Fruit fly (Drosophila melanogaster) whole organism, embryonic: ENCODE measurements around the gene CG15046.

Source experiments
- Abd-B ChIP-seq: fragments of 200-800 bp; sonication (Bioruptor generic); optimal IDR thresholded peaks from 2 replicates; lab custom pipeline; 2018; ENCODE audit warnings: missing biosample characterization, mild to moderate bottlenecking, missing genetic modification characterization, moderate library complexity
- Bgb ChIP-seq: fragments of 200-800 bp; sonication (Bioruptor generic); IDR thresholded peaks from 2 replicates; pipeline ENCODE4 v1.3.6; 2022; ENCODE audit warnings: missing biosample characterization, missing genetic modification characterization; ENCODE audit not compliant: partially characterized antibody
- CG12659 ChIP-seq: fragments of 200-800 bp; sonication (Bioruptor generic); optimal IDR thresholded peaks from 3 replicates; lab custom pipeline; 2017; ENCODE audit warnings: mild to moderate bottlenecking, missing biosample characterization, missing genetic modification reagents, missing genetic modification characterization
- CG12769 ChIP-seq: fragments of 200-800 bp; sonication (Bioruptor generic); optimal IDR thresholded peaks from 2 replicates; lab custom pipeline; 2019; ENCODE audit warnings: missing biosample characterization, mild to moderate bottlenecking, missing genetic modification characterization, moderate library complexity
- CG13894 ChIP-seq: fragments of 200-800 bp; sonication (Bioruptor generic); optimal IDR thresholded peaks from 3 replicates; lab custom pipeline; 2018; ENCODE audit warnings: missing biosample characterization, mild to moderate bottlenecking, missing genetic modification characterization, moderate library complexity
- CG15601 ChIP-seq: fragments of 200-800 bp; sonication (Bioruptor generic); optimal IDR thresholded peaks from 3 replicates; lab custom pipeline; 2019; ENCODE audit warnings: missing biosample characterization, mild to moderate bottlenecking, missing genetic modification characterization, moderate library complexity
- CG17186 ChIP-seq: fragments of 200-800 bp; sonication (Bioruptor generic); optimal IDR thresholded peaks from 3 replicates; lab custom pipeline; 2017; ENCODE audit warnings: missing biosample characterization, missing genetic modification reagents, missing genetic modification characterization
- CG2116 ChIP-seq: fragments of 200-800 bp; sonication (Bioruptor generic); optimal IDR thresholded peaks from 3 replicates; lab custom pipeline; 2018; ENCODE audit warnings: missing biosample characterization, mild to moderate bottlenecking, missing genetic modification characterization
- CG2120 ChIP-seq: fragments of 200-800 bp; sonication (Bioruptor generic); optimal IDR thresholded peaks from 3 replicates; lab custom pipeline; 2016; ENCODE audit warnings: missing biosample characterization, missing genetic modification characterization
- CG31441 ChIP-seq: fragments of 200-800 bp; sonication (Bioruptor generic); IDR thresholded peaks from 2 replicates; pipeline ENCODE4 v1.3.6; 2022; ENCODE audit warnings: missing biosample characterization, missing genetic modification characterization
- CG34422 ChIP-seq: fragments of 200-800 bp; sonication (Bioruptor generic); IDR thresholded peaks from 3 replicates; pipeline ENCODE4 v1.3.6; 2022; ENCODE audit warnings: missing biosample characterization, missing genetic modification characterization
- CG5180 ChIP-seq: fragments of 200-800 bp; sonication (Bioruptor generic); optimal IDR thresholded peaks from 3 replicates; lab custom pipeline; 2017; ENCODE audit warnings: missing biosample characterization, missing genetic modification characterization, mild to moderate bottlenecking, moderate library complexity, missing genetic modification reagents
- CG9215 ChIP-seq: fragments of 200-800 bp; sonication (Bioruptor generic); IDR thresholded peaks from 2 replicates; pipeline ENCODE4 v1.3.6; 2022; ENCODE audit warnings: missing biosample characterization, missing genetic modification characterization
- Dbx ChIP-seq: fragments of 200-800 bp; sonication (Bioruptor generic); IDR thresholded peaks from 3 replicates; pipeline ENCODE4 v1.3.6; 2022; ENCODE audit warnings: missing biosample characterization, missing genetic modification characterization
- Dp ChIP-seq: fragments of 200-800 bp; sonication (Bioruptor generic); optimal IDR thresholded peaks from 2 replicates; lab custom pipeline; 2018; ENCODE audit warnings: missing biosample characterization, mild to moderate bottlenecking, missing genetic modification characterization, moderate library complexity
- Dref ChIP-seq: fragments of 200-800 bp; sonication (Bioruptor generic); IDR thresholded peaks from 2 replicates; pipeline ENCODE4 v1.3.6; 2022; ENCODE audit warnings: missing biosample characterization, missing genetic modification characterization
- E2f2 ChIP-seq: fragments of 200-800 bp; sonication (Bioruptor generic); IDR thresholded peaks from 2 replicates; pipeline ENCODE4 v1.3.6; 2022; ENCODE audit warnings: missing biosample characterization, missing genetic modification characterization
- Gug ChIP-seq: fragments of 200-800 bp; sonication (Bioruptor generic); IDR thresholded peaks from 4 replicates; pipeline ENCODE4 v1.3.6; 2022; ENCODE audit warnings: missing biosample characterization, missing genetic modification characterization
- HmgZ ChIP-seq: fragments of 200-800 bp; sonication (Bioruptor generic); optimal IDR thresholded peaks from 2 replicates; lab custom pipeline; 2018; ENCODE audit warnings: missing biosample characterization, mild to moderate bottlenecking, missing genetic modification characterization
- Lhr ChIP-seq: fragments of 200-800 bp; sonication (Bioruptor generic); optimal IDR thresholded peaks from 3 replicates; lab custom pipeline; 2017; ENCODE audit warnings: mild to moderate bottlenecking, missing biosample characterization, missing genetic modification reagents, missing genetic modification characterization
- MESR4 ChIP-seq: fragments of 200-800 bp; sonication (Bioruptor generic); optimal IDR thresholded peaks from 2 replicates; lab custom pipeline; 2018; ENCODE audit warnings: missing biosample characterization, mild to moderate bottlenecking, missing genetic modification characterization, moderate library complexity
- Max ChIP-seq: fragments of 200-800 bp; sonication (Bioruptor generic); optimal IDR thresholded peaks from 2 replicates; lab custom pipeline; 2016; ENCODE audit warnings: missing biosample characterization, mild to moderate bottlenecking, missing genetic modification characterization
- Opbp ChIP-seq: fragments of 200-800 bp; sonication (Bioruptor generic); IDR thresholded peaks from 3 replicates; pipeline ENCODE4 v1.3.6; 2022; ENCODE audit warnings: missing biosample characterization, missing genetic modification characterization; ENCODE audit not compliant: partially characterized antibody
- Poxn ChIP-seq: fragments of 200-800 bp; sonication (Bioruptor generic); IDR thresholded peaks from 2 replicates; pipeline ENCODE4 v1.3.6; 2022; ENCODE audit warnings: missing biosample characterization, missing genetic modification characterization
- Rfx ChIP-seq: fragments of 200-800 bp; sonication (Bioruptor generic); IDR thresholded peaks from 2 replicates; pipeline ENCODE4 v1.3.6; 2022; ENCODE audit warnings: missing biosample characterization, missing genetic modification characterization
- Sry-δ ChIP-seq: fragments of 200-800 bp; sonication (Bioruptor generic); optimal IDR thresholded peaks from 2 replicates; lab custom pipeline; 2016; ENCODE audit warnings: missing biosample characterization, missing genetic modification characterization
- ac ChIP-seq: fragments of 200-800 bp; sonication (Bioruptor generic); optimal IDR thresholded peaks from 3 replicates; lab custom pipeline; 2017; ENCODE audit warnings: missing biosample characterization, mild to moderate bottlenecking, missing genetic modification characterization
- al ChIP-seq: fragments of 200-800 bp; sonication (Bioruptor generic); IDR thresholded peaks from 2 replicates; pipeline ENCODE4 v1.3.6; 2022; ENCODE audit warnings: missing biosample characterization, missing genetic modification characterization
- amos ChIP-seq: fragments of 200-800 bp; sonication (Bioruptor generic); IDR thresholded peaks from 2 replicates; pipeline ENCODE4 v1.3.6; 2022; ENCODE audit warnings: missing biosample characterization, missing genetic modification characterization; ENCODE audit not compliant: partially characterized antibody
- bcd ChIP-seq: fragments of 200-800 bp; sonication (Bioruptor generic); optimal IDR thresholded peaks from 2 replicates; lab custom pipeline; 2017; ENCODE audit warnings: missing biosample characterization, mild to moderate bottlenecking, missing genetic modification characterization
- btn ChIP-seq: fragments of 200-800 bp; sonication (Bioruptor generic); optimal IDR thresholded peaks from 2 replicates; lab custom pipeline; 2016; ENCODE audit warnings: missing biosample characterization, missing genetic modification characterization
- caup ChIP-seq: fragments of 200-800 bp; sonication (Bioruptor generic); optimal IDR thresholded peaks from 3 replicates; lab custom pipeline; 2017; ENCODE audit warnings: missing biosample characterization, mild to moderate bottlenecking, missing genetic modification characterization, moderate library complexity; ENCODE audit not compliant: severe bottlenecking
- dm ChIP-seq: fragments of 200-800 bp; sonication (Bioruptor generic); optimal IDR thresholded peaks from 3 replicates; lab custom pipeline; 2016; ENCODE audit warnings: missing biosample characterization, missing genetic modification characterization
- gem ChIP-seq: fragments of 200-800 bp; sonication (Bioruptor generic); optimal IDR thresholded peaks from 2 replicates; lab custom pipeline; 2019; ENCODE audit warnings: missing biosample characterization, mild to moderate bottlenecking, missing genetic modification characterization, moderate library complexity
- hkb ChIP-seq, 2 experiments: fragments of 200-800 bp in 1 of 2; fragments of >200 bp in 1 of 2; sonication (Bioruptor generic) in 1 of 2; IDR thresholded peaks in 1 of 2; optimal IDR thresholded peaks in 1 of 2; 2 replicates each; pipeline versions ENCODE4 v1.3.6 to Lab custom; 2017 to 2022; ENCODE audit warnings: missing biosample characterization in 1 of 2, missing genetic modification characterization in 1 of 2
- jing ChIP-seq: fragments of 200-800 bp; sonication (Bioruptor generic); optimal IDR thresholded peaks from 2 replicates; lab custom pipeline; 2018; ENCODE audit warnings: missing biosample characterization, mild to moderate bottlenecking, missing genetic modification characterization
- kah ChIP-seq: fragments of 200-800 bp; sonication (Bioruptor generic); optimal IDR thresholded peaks from 2 replicates; lab custom pipeline; 2018; ENCODE audit warnings: missing biosample characterization, mild to moderate bottlenecking, missing genetic modification characterization
- lola ChIP-seq, 3 experiments: fragments of >200 bp in 2 of 3; fragments of 200-800 bp in 1 of 3; sonication (Bioruptor generic) in 1 of 3; optimal IDR thresholded peaks; 2 replicates each; lab custom pipeline; 2017 to 2019; ENCODE audit warnings: missing biosample characterization in 3 of 3, missing genetic modification characterization in 3 of 3, mild to moderate bottlenecking in 1 of 3, moderate library complexity in 1 of 3
- mld ChIP-seq: fragments of 200-800 bp; sonication (Bioruptor generic); IDR thresholded peaks from 3 replicates; pipeline ENCODE4 v1.3.6; 2022; ENCODE audit warnings: missing biosample characterization, missing genetic modification characterization; ENCODE audit not compliant: partially characterized antibody
- pfk ChIP-seq: fragments of 200-800 bp; sonication (Bioruptor generic); optimal IDR thresholded peaks from 2 replicates; lab custom pipeline; 2018; ENCODE audit warnings: missing biosample characterization, mild to moderate bottlenecking, missing genetic modification characterization, moderate library complexity
- phol ChIP-seq: fragments of 200-800 bp; sonication (Bioruptor generic); optimal IDR thresholded peaks from 3 replicates; lab custom pipeline; 2018; ENCODE audit warnings: missing biosample characterization, mild to moderate bottlenecking, missing genetic modification characterization, moderate library complexity
- psq ChIP-seq: fragments of 200-800 bp; sonication (Bioruptor generic); optimal IDR thresholded peaks from 2 replicates; lab custom pipeline; 2017; ENCODE audit warnings: missing biosample characterization, missing genetic modification characterization
- rib ChIP-seq: fragments of 200-800 bp; sonication (Bioruptor generic); IDR thresholded peaks from 2 replicates; pipeline ENCODE4 v1.3.6; 2022; ENCODE audit warnings: missing biosample characterization, missing genetic modification characterization
- ro ChIP-seq: fragments of 200-800 bp; sonication (Bioruptor generic); IDR thresholded peaks from 2 replicates; pipeline ENCODE4 v1.3.6; 2022; ENCODE audit warnings: missing biosample characterization, missing genetic modification characterization
- sens-2 ChIP-seq: fragments of 200-800 bp; sonication (Bioruptor generic); IDR thresholded peaks from 2 replicates; pipeline ENCODE4 v1.3.6; 2022; ENCODE audit warnings: missing biosample characterization, missing genetic modification characterization
- sug ChIP-seq: fragments of 200-800 bp; optimal IDR thresholded peaks from 2 replicates; lab custom pipeline; 2019; ENCODE audit warnings: missing biosample characterization, mild to moderate bottlenecking, missing genetic modification characterization, moderate library complexity
- trem ChIP-seq: fragments of 200-800 bp; optimal IDR thresholded peaks from 3 replicates; lab custom pipeline; 2019; ENCODE audit warnings: missing biosample characterization, mild to moderate bottlenecking, missing genetic modification characterization, moderate library complexity

The CG15046 gene

DNA sequence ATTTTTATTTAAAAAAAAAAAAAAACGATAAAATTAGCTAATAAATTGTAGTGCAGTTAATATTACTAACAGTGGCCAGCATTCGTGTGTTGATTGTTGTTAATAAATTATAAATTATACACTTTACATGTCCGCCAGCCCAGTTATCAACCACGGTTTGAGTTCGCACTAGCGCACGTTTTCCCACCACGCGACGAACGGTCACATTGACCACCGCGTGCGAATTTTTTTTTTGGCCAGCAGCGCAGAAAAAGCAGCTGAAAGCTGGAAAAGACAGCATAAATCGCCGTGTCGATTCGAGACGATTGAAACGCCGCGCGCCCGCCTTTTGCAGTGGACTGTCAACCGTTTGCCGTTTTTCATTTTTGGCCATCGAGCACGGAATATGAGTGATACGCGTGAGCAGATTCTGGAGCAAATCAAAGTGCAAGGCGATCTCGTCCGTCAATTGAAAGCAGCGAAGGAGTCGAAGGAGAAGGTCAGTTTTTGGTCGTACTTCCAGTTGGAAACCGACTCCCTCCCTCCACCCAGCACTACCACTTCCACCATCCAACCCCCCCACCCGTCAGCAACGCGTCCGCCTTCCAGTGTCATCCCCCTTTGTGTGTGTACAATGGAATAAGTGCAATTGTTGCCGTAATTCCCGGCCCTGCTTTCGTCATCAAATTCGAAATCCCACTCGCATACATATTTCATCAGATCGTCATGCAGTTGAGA lies 25.9 kb upstream of the CG15046 start, which contains the start of the genes Bx and HisRS (continued):
- TF ChIP-seq CG15601 (tag; lab: Kevin White, UChicago) (no peak), hkb (optimal IDR thresholded peaks at IDR 0.05; lab: Kevin White, UChicago) (no peak), hkb (GFP tag; IDR thresholded peaks at IDR 0.05; lab: Robert Waterston, UW) (0 out of 2 replicates have a peak, but pooled peaks have one; percentile 26), sens-2 (GFP tag; lab: Robert Waterston, UW) (no peak), caup (GFP tag; lab: Kevin White, UChicago) (peak; percentile 10), Bgb (peak; percentile 57), Lhr (peak; percentile 73), Opbp (GFP tag; lab: Robert Waterston, UW) (peak; percentile 64; the same call in 2 of the 3 replicates), psq (GFP tag; lab: Kevin White, UChicago) (no peak), CG34422 (GFP tag; lab: Robert Waterston, UW) (peak; percentile 19; the same call in 1 of the 3 replicates), sug (tag; lab: Kevin White, UChicago) (peak; percentile 5), trem (tag; lab: Kevin White, UChicago) (peak; percentile 9), CG13894 (tag; lab: Kevin White, UChicago) (peak; percentile 2), Sry-δ (peak; percentile 26), CG9215 (GFP tag; lab: Robert Waterston, UW) (no peak), CG5180 (GFP tag; lab: Kevin White, UChicago) (peak; percentile 62), Poxn (GFP tag; lab: Robert Waterston, UW) (no peak), Dref (GFP tag; lab: Robert Waterston, UW) (peak; percentile 49), CG12659 (GFP tag; lab: Kevin White, UChicago) (peak; percentile 63), bcd (no peak), lola (GFP tag; optimal IDR thresholded peaks at IDR 0.05; lab: Kevin White, UChicago) (no peak), dm (peak; percentile 87), CG17186 (GFP tag; lab: Kevin White, UChicago) (peak; percentile 70), al (GFP tag; lab: Robert Waterston, UW) (peak; percentile 17; the same call in 1 of the 2 replicates), Rfx (GFP tag; lab: Robert Waterston, UW) (peak; percentile 38), kah (GFP tag; lab: Kevin White, UChicago) (no peak), amos (peak; percentile 48; the same call in 1 of the 2 replicates), Dbx (no peak), MESR4 (GFP tag; lab: Kevin White, UChicago) (peak; percentile 9), jing (no peak), Dp (GFP tag; lab: Kevin White, UChicago) (peak; percentile 39), ac (GFP tag; lab: Kevin White, UChicago) (no peak), btn (GFP tag; lab: Kevin White, UChicago) (no peak), pfk (GFP tag; lab: Kevin White, UChicago) (peak; percentile 6), gem (tag; lab: Kevin White, UChicago) (no peak), HmgZ (peak; percentile 50), CG2120 (GFP tag; lab: Kevin White, UChicago) (peak; percentile 16), mld (GFP tag; lab: Robert Waterston, UW) (no peak), E2f2 (GFP tag; lab: Robert Waterston, UW) (peak; percentile 49), CG12769 (peak; percentile 27), rib (peak; percentile 95), CG2116 (GFP tag; lab: Kevin White, UChicago) (peak; percentile 25), Abd-B (peak; percentile 19), ro (GFP tag; lab: Robert Waterston, UW) (no peak), CG31441 (GFP tag; lab: Robert Waterston, UW) (no peak), Gug (GFP tag; lab: Robert Waterston, UW) (peak; percentile 27; the same call in 1 of the 4 replicates), Max (peak; percentile 63), phol (tag; lab: Kevin White, UChicago) (peak; percentile 22)
